Worm (Caenorhabditis elegans) whole organism, L1 larva: ENCODE data around the gene cah-1.

Experiments
- C16A3.4 ChIP-seq: fragments of 150-350 bp; optimal IDR thresholded peaks from 2 replicates; lab custom pipeline; 2014; ENCODE audit warnings: missing biosample characterization, missing genetic modification characterization
- C34B4.2 ChIP-seq: sonication (generic microtip); optimal IDR thresholded peaks from 2 replicates; lab custom pipeline; 2017; ENCODE audit warnings: mild to moderate bottlenecking, missing genetic modification characterization, missing compliant biosample characterization
- Y116A8C.19 ChIP-seq: sonication (generic microtip); optimal IDR thresholded peaks from 2 replicates; lab custom pipeline; 2016; ENCODE audit warnings: missing compliant biosample characterization, missing genetic modification characterization, borderline replicate concordance
- aha-1 ChIP-seq: fragments of 150-350 bp; optimal IDR thresholded peaks from 2 replicates; lab custom pipeline; 2014; ENCODE audit warnings: missing biosample characterization, missing genetic modification characterization
- ama-1 ChIP-seq: fragments of 150-350 bp; optimal IDR thresholded peaks from 2 replicates; lab custom pipeline; 2014
- blmp-1 ChIP-seq: fragments of 150-350 bp; optimal IDR thresholded peaks from 2 replicates; lab custom pipeline; 2014; ENCODE audit warnings: missing biosample characterization, missing genetic modification characterization
- ceh-82 ChIP-seq, 3 experiments: fragments of 150-350 bp in 1 of 3; sonication (generic microtip) in 2 of 3; optimal IDR thresholded peaks; 2 replicates each; lab custom pipeline; 2014 to 2017; ENCODE audit warnings: missing biosample characterization in 3 of 3, missing genetic modification characterization in 3 of 3
- ces-1 ChIP-seq: fragments of 150-350 bp; optimal IDR thresholded peaks from 2 replicates; lab custom pipeline; 2014; ENCODE audit warnings: missing biosample characterization, missing genetic modification reagents, missing genetic modification characterization
- dpl-1 ChIP-seq, 3 experiments: fragments of 150-350 bp in 2 of 3; sonication (generic microtip) in 1 of 3; optimal IDR thresholded peaks; 2 replicates each; lab custom pipeline; 2014 to 2017; ENCODE audit warnings: missing biosample characterization in 3 of 3, missing genetic modification characterization in 3 of 3, missing genetic modification reagents in 3 of 3
- dsc-1 ChIP-seq: sonication (generic microtip); optimal IDR thresholded peaks from 2 replicates; lab custom pipeline; 2016; ENCODE audit warnings: mild to moderate bottlenecking, missing genetic modification characterization, missing compliant biosample characterization
- efl-1 ChIP-seq, 4 experiments: fragments of 150-350 bp; optimal IDR thresholded peaks in 3 of 4; peaks in 1 of 4; 1 replicate in 1 of 4; 2 replicates in 3 of 4; lab custom pipeline; 2014; ENCODE audit warnings: missing biosample characterization in 2 of 4, missing genetic modification characterization in 2 of 4, missing genetic modification reagents in 2 of 4
- elt-2 ChIP-seq: sonication (generic microtip); optimal IDR thresholded peaks from 2 replicates; lab custom pipeline; 2016; ENCODE audit warnings: missing genetic modification characterization, mild to moderate bottlenecking, inconsistent platforms, missing compliant biosample characterization, missing genetic modification reagents
- elt-3 ChIP-seq, 6 experiments: fragments of 150-350 bp in 1 of 6; sonication (generic microtip); optimal IDR thresholded peaks; 2 replicates each; lab custom pipeline; 2017 to 2018; ENCODE audit warnings: missing biosample characterization in 6 of 6, missing genetic modification characterization in 6 of 6, inconsistent platforms in 1 of 6
- ets-5 ChIP-seq: fragments of 200-800 bp; sonication (Bioruptor generic); IDR thresholded peaks from 2 replicates; pipeline ENCODE4 v1.3.6; 2022; ENCODE audit warnings: missing genetic modification characterization, missing compliant biosample characterization
- fkh-4 ChIP-seq: sonication (generic microtip); optimal IDR thresholded peaks from 2 replicates; lab custom pipeline; 2016; ENCODE audit warnings: missing compliant biosample characterization, missing genetic modification characterization, borderline replicate concordance
- fkh-8 ChIP-seq: sonication (generic microtip); optimal IDR thresholded peaks from 2 replicates; lab custom pipeline; 2016; ENCODE audit warnings: mild to moderate bottlenecking, missing genetic modification characterization, missing compliant biosample characterization
- grh-1 ChIP-seq: fragments of 200-800 bp; sonication (Bioruptor generic); IDR thresholded peaks from 2 replicates; pipeline ENCODE4 v1.3.6; 2022; ENCODE audit warnings: missing genetic modification reagents, missing genetic modification characterization, missing compliant biosample characterization
- hlh-17 ChIP-seq: fragments of 200-800 bp; sonication (Bioruptor generic); optimal IDR thresholded peaks from 2 replicates; lab custom pipeline; 2018; ENCODE audit warnings: missing genetic modification characterization, mild to moderate bottlenecking, missing compliant biosample characterization, moderate library complexity, borderline replicate concordance
- irx-1 ChIP-seq: sonication (generic microtip); optimal IDR thresholded peaks from 2 replicates; lab custom pipeline; 2016; ENCODE audit warnings: missing genetic modification characterization, missing compliant biosample characterization
- lin-13 ChIP-seq: fragments of 150-350 bp; optimal IDR thresholded peaks from 2 replicates; lab custom pipeline; 2014; ENCODE audit warnings: missing biosample characterization, missing genetic modification reagents, missing genetic modification characterization
- lin-35 ChIP-seq, 2 experiments: fragments of 150-350 bp; optimal IDR thresholded peaks; 2 replicates each; lab custom pipeline; 2014; ENCODE audit warnings: missing biosample characterization in 2 of 2, missing genetic modification characterization in 2 of 2, missing genetic modification reagents in 2 of 2
- lin-39 ChIP-seq: fragments of 150-350 bp; optimal IDR thresholded peaks from 2 replicates; lab custom pipeline; 2014; ENCODE audit warnings: missing biosample characterization, missing genetic modification reagents, missing genetic modification characterization
- mep-1 ChIP-seq: fragments of 150-350 bp; optimal IDR thresholded peaks from 2 replicates; lab custom pipeline; 2014; ENCODE audit warnings: missing biosample characterization, missing genetic modification characterization
- nhr-12 ChIP-seq: sonication (generic microtip); optimal IDR thresholded peaks from 2 replicates; lab custom pipeline; 2017; ENCODE audit warnings: missing biosample characterization, missing genetic modification characterization
- nhr-19 ChIP-seq: fragments of 200-800 bp; sonication (Bioruptor generic); conservative IDR thresholded peaks from 2 replicates; pipeline ENCODE4 v1.3.6; 2022; ENCODE audit warnings: missing genetic modification characterization, missing compliant biosample characterization
- nhr-28 ChIP-seq: fragments of 150-350 bp; optimal IDR thresholded peaks from 2 replicates; lab custom pipeline; 2014; ENCODE audit warnings: missing biosample characterization, missing genetic modification characterization
- nhr-47 ChIP-seq: sonication (generic microtip); optimal IDR thresholded peaks from 2 replicates; lab custom pipeline; 2016; ENCODE audit warnings: mild to moderate bottlenecking, missing genetic modification characterization, moderate library complexity, missing compliant biosample characterization
- nhr-71 ChIP-seq: sonication (generic microtip); optimal IDR thresholded peaks from 2 replicates; lab custom pipeline; 2016; ENCODE audit warnings: mild to moderate bottlenecking, missing genetic modification characterization, moderate library complexity, missing compliant biosample characterization
- nhr-77 ChIP-seq: fragments of 150-350 bp; optimal IDR thresholded peaks from 2 replicates; lab custom pipeline; 2014; ENCODE audit warnings: missing biosample characterization, missing genetic modification characterization
- pax-3 ChIP-seq: fragments of 200-800 bp; sonication (Bioruptor generic); optimal IDR thresholded peaks from 2 replicates; lab custom pipeline; 2018; ENCODE audit warnings: mild to moderate bottlenecking, missing genetic modification characterization, moderate library complexity, missing compliant biosample characterization
- pqm-1 ChIP-seq: sonication (generic microtip); optimal IDR thresholded peaks from 3 replicates; lab custom pipeline; 2017; ENCODE audit warnings: missing biosample characterization, missing genetic modification characterization
- snpc-4 ChIP-seq: fragments of 150-350 bp; optimal IDR thresholded peaks from 2 replicates; lab custom pipeline; 2014; ENCODE audit warnings: missing biosample characterization, missing genetic modification characterization
- sptf-1 ChIP-seq: fragments of 150-350 bp; optimal IDR thresholded peaks from 2 replicates; lab custom pipeline; 2014; ENCODE audit warnings: missing biosample characterization, missing genetic modification characterization
- swsn-7 ChIP-seq: sonication (generic microtip); optimal IDR thresholded peaks from 2 replicates; lab custom pipeline; 2016; ENCODE audit warnings: missing genetic modification characterization, missing compliant biosample characterization
- unc-130 ChIP-seq: fragments of 150-350 bp; optimal IDR thresholded peaks from 2 replicates; lab custom pipeline; 2017; ENCODE audit warnings: missing biosample characterization, missing genetic modification characterization, inconsistent platforms
- unc-30 ChIP-seq: sonication (generic microtip); optimal IDR thresholded peaks from 2 replicates; lab custom pipeline; 2017; ENCODE audit warnings: missing biosample characterization, missing genetic modification characterization
- unc-86 ChIP-seq: sonication (generic microtip); optimal IDR thresholded peaks from 2 replicates; lab custom pipeline; 2016; ENCODE audit warnings: missing genetic modification characterization, missing compliant biosample characterization
- vab-15 ChIP-seq: sonication (generic microtip); optimal IDR thresholded peaks from 2 replicates; lab custom pipeline; 2017; ENCODE audit warnings: missing genotype, mild to moderate bottlenecking, missing genetic modification characterization, missing compliant biosample characterization
- zip-4 ChIP-seq: fragments of 200-800 bp; sonication (Bioruptor generic); optimal IDR thresholded peaks from 2 replicates; lab custom pipeline; 2018; ENCODE audit warnings: mild to moderate bottlenecking, missing genetic modification characterization, moderate library complexity, missing compliant biosample characterization
- ztf-4 ChIP-seq: fragments of 150-350 bp; optimal IDR thresholded peaks from 2 replicates; lab custom pipeline; 2014; ENCODE audit warnings: missing biosample characterization, missing genetic modification characterization

Gene cah-1

ce11 chrIII:5077150-5077814 is 8.1 kb downstream of the cah-1 start, which contains the start of gene alh-1 (continued):
- peak in 1 of 2 experiments; percentile 7 for TF ChIP-seq lin-35 (GFP tag; optimal IDR thresholded peaks at IDR 0.05; lab: Kevin White, UChicago)
- TF ChIP-seq sptf-1 (tag; lab: Kevin White, UChicago) = no peak
- TF ChIP-seq elt-2 (tag; lab: Kevin White, UChicago) = peak; percentile 48

- no peak for TF ChIP-seq pax-3
- peak in 1 of 2 experiments; percentile 2 for TF ChIP-seq lin-35 (GFP tag; optimal IDR thresholded peaks at IDR 0.05; lab: Kevin White, UChicago)
- no peak for TF ChIP-seq mep-1 (tag; lab: Kevin White, UChicago)
- TF ChIP-seq dpl-1 (GFP tag; optimal IDR thresholded peaks at IDR 0.05; lab: Kevin White, UChicago) = peak in 1 of 3 experiments; percentile 48
- TF ChIP-seq unc-30 = no peak
- TF ChIP-seq dsc-1 (tag; lab: Kevin White, UChicago) = no peak
- peak; percentile 56 to 69 for TF ChIP-seq efl-1 (optimal IDR thresholded peaks at IDR 0.05; lab: Kevin White, UChicago)
- peak in 1 of 2 experiments; percentile 27 for TF ChIP-seq efl-1 (GFP tag; optimal IDR thresholded peaks at IDR 0.05 in 1 of 2; lab: Kevin White, UChicago)
- no peak for TF ChIP-seq vab-15 (tag; lab: Kevin White, UChicago)
- no peak for TF ChIP-seq lin-13 (GFP tag; lab: Kevin White, UChicago)
- no peak for TF ChIP-seq fkh-4 (tag; lab: Kevin White, UChicago)
- TF ChIP-seq, all 84 proteins: peak for 3
Measured at ce11 chrIII:5076569-5076968, 8.9 kb downstream of the cah-1 start.

ce11 chrIII:5074398-5074797 is 11.0 kb downstream of the cah-1 start, which contains the start of gene ttbk-6:
ttbk-6 (plus strand) TSS chrIII:5074698.
- TF ChIP-seq ztf-4 (no peak), C16A3.4 (tag; lab: Kevin White, UChicago) (no peak), ces-1 (GFP tag; lab: Kevin White, UChicago) (no peak), unc-130 (tag; lab: Kevin White, UChicago) (no peak), Y116A8C.19 (tag; lab: Kevin White, UChicago) (no peak), lin-13 (GFP tag; lab: Kevin White, UChicago) (no peak), irx-1 (tag; lab: Kevin White, UChicago) (no peak), unc-86 (tag; lab: Kevin White, UChicago) (no peak)

ce11 chrIII:5071509-5071908 is 13.9 kb downstream of the cah-1 start, which contains the start of gene C45G9.12:
C45G9.12 (minus strand) TSS chrIII:5071609.
- TF ChIP-seq snpc-4 (tag; lab: Kevin White, UChicago) (no peak), pax-3 (no peak), efl-1 (optimal IDR thresholded peaks at IDR 0.05; lab: Kevin White, UChicago) (no peak), efl-1 (GFP tag; optimal IDR thresholded peaks at IDR 0.05 in 1 of 2; lab: Kevin White, UChicago) (peak in 1 of 2 experiments; percentile 21), swsn-7 (tag; lab: Kevin White, UChicago) (no peak), ztf-4 (no peak), nhr-19 (no peak)

ce11 chrIII:5068675-5069233 is 16.7 kb downstream of the cah-1 start, which contains the start of the genes C45G9.11 and C45G9.2:
C45G9.11 (minus strand) TSS chrIII:5068725.
C45G9.2 (plus strand) TSS chrIII:5069066.
- peak in 2 of 6 experiments; percentile 22 to 48 for TF ChIP-seq elt-3 (tag; optimal IDR thresholded peaks at IDR 0.05; lab: Kevin White, UChicago)
- peak; percentile 93 for TF ChIP-seq fkh-4 (tag; lab: Kevin White, UChicago)
- TF ChIP-seq dsc-1 (tag; lab: Kevin White, UChicago) = peak; percentile 92
- TF ChIP-seq mep-1 (tag; lab: Kevin White, UChicago) = peak; percentile 77
- TF ChIP-seq nhr-71 (tag; lab: Kevin White, UChicago) = peak; percentile 90
- TF ChIP-seq grh-1 (GFP tag; lab: Robert Waterston, UW) = peak; percentile 76
- no peak for TF ChIP-seq nhr-12 (tag; lab: Kevin White, UChicago)
- TF ChIP-seq nhr-19 = peak; percentile 85
- no peak for TF ChIP-seq ces-1 (GFP tag; lab: Kevin White, UChicago)
- TF ChIP-seq nhr-47 (tag; lab: Kevin White, UChicago) = peak; percentile 90
- TF ChIP-seq aha-1 (tag; lab: Kevin White, UChicago) = no peak
- peak; percentile 79 for TF ChIP-seq unc-130 (tag; lab: Kevin White, UChicago)
- TF ChIP-seq ceh-82 (tag; optimal IDR thresholded peaks at IDR 0.05; lab: Kevin White, UChicago) = peak; percentile 47 to 52 (median 48)
- no peak for TF ChIP-seq nhr-28 (tag; lab: Kevin White, UChicago)
- peak; percentile 68 for TF ChIP-seq fkh-8
- TF ChIP-seq dpl-1 (GFP tag; optimal IDR thresholded peaks at IDR 0.05; lab: Kevin White, UChicago) = peak; percentile 89 to 94 (median 93)
- no peak for TF ChIP-seq ztf-4
- TF ChIP-seq hlh-17 (GFP tag; lab: Kevin White, UChicago) = peak; percentile 58
- TF ChIP-seq elt-2 (tag; lab: Kevin White, UChicago) = peak; percentile 55
- TF ChIP-seq ama-1 (lab: Kevin White, UChicago) = no peak
- peak; percentile 16 for TF ChIP-seq C34B4.2 (tag; lab: Kevin White, UChicago)
- TF ChIP-seq ets-5 = no peak
- TF ChIP-seq pqm-1 = no peak
- TF ChIP-seq nhr-77 (tag; lab: Kevin White, UChicago) = peak; percentile 15
- TF ChIP-seq lin-39 = peak; percentile 48
- TF ChIP-seq zip-4 (GFP tag; lab: Kevin White, UChicago) = peak; percentile 18
- TF ChIP-seq blmp-1 (tag; lab: Kevin White, UChicago) = peak; percentile 48
